2 fruit fly cellular contexts compared by ENCODE assay signal in the genomic region with DNA sequence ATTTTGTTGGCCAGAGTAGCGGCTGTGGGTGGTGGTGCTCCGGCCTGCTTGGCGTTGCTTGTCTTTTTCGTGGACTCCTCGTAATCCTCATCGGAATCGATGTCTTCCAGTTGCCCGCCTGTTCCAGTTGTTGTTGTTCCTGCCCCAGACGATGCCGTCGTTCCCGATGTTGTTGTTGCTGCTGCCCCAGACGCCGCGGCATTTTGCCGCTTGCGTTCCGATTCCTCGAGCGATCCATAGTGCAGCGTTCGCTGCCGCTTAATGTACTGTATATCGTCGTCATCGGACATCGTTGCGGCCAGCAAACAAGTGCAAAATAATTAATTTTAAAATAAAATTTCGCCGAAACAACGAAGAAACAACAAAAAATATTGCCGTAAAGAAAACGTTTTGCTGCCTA.
TF ChIP-seq lines count a peak whose summit lies in the region.

No protein-coding gene starts in this region.

- no peak for TF ChIP-seq CTCF in whole organism, embryonic (GFP tag; optimal IDR thresholded peaks at IDR 0.05; lab: Kevin White, UChicago)

TF ChIP-seq in whole organism, embryonic, 481 proteins besides CTCF, POLR2A, EP300 and RAD21:
- peak; percentile 98 for TF ChIP-seq CG4360 (GFP tag; IDR thresholded peaks at IDR 0.05; lab: Robert Waterston, UW)
- no peak for TF ChIP-seq sens-2 (GFP tag; IDR thresholded peaks at IDR 0.05; lab: Robert Waterston, UW)
- peak; percentile 75 for TF ChIP-seq MBD-R2 (GFP tag; IDR thresholded peaks at IDR 0.05; lab: Robert Waterston, UW)
- TF ChIP-seq CG34422 (GFP tag; IDR thresholded peaks at IDR 0.05; lab: Robert Waterston, UW): peak; percentile 75; the same call in 1 of the 3 replicates
- TF ChIP-seq MESR4 (GFP tag; optimal IDR thresholded peaks at IDR 0.05; lab: Kevin White, UChicago): peak; percentile 61
- no peak for TF ChIP-seq trem (tag; optimal IDR thresholded peaks at IDR 0.05; lab: Kevin White, UChicago)
- peak; percentile 74 for TF ChIP-seq pfk (GFP tag; optimal IDR thresholded peaks at IDR 0.05; lab: Kevin White, UChicago)
- no peak for TF ChIP-seq amos (GFP tag; IDR thresholded peaks at IDR 0.05; lab: Robert Waterston, UW; ENCODE audit: partially characterized antibody)

TF ChIP-seq in whole organism, prepupa, 60 proteins besides CTCF, POLR2A, EP300 and RAD21:
- TF ChIP-seq CG6854 (GFP tag; optimal IDR thresholded peaks at IDR 0.05; lab: Kevin White, UChicago) (peak; percentile 23), CG8119 (GFP tag; IDR thresholded peaks at IDR 0.05; lab: Robert Waterston, UW) (no peak), svp (GFP tag; lab: Kevin White, UChicago) (no peak), CG11294 (GFP tag; IDR thresholded peaks at IDR 0.05; lab: Robert Waterston, UW) (no peak), dsx (GFP tag; optimal IDR thresholded peaks at IDR 0.05; lab: Kevin White, UChicago; ENCODE audit: poor library complexity, severe bottlenecking) (no peak)
TF ChIP-seq in whole organism, prepupa: peak in this region for 1.

Comparison
In these comparisons a context has a peak if more than half of its experiments do, and no peak if none do; other contexts are left out.
1. Of the 7 proteins assayed by ChIP-seq in both whole organism, embryonic and whole organism, prepupa: peak only in whole organism, embryonic: none; only in whole organism, prepupa: CG6854; in both: none; in neither: 6.